Fruit fly (Drosophila melanogaster) whole organism, embryonic: Measurements from ENCODE around the gene CG9171.

Source experiments
- Asciz ChIP-seq: fragments of 200-800 bp; sonication (Bioruptor generic); optimal IDR thresholded peaks from 2 replicates; lab custom pipeline; 2017; ENCODE audit warnings: missing biosample characterization, mild to moderate bottlenecking, missing genetic modification characterization, missing genetic modification reagents
- Atf-2 ChIP-seq: fragments of 200-800 bp; sonication (Bioruptor generic); optimal IDR thresholded peaks from 2 replicates; lab custom pipeline; 2016; ENCODE audit warnings: missing biosample characterization, missing genetic modification characterization
- Atf3 ChIP-seq: fragments of 200-800 bp; sonication (Bioruptor generic); optimal IDR thresholded peaks from 3 replicates; lab custom pipeline; 2016; ENCODE audit warnings: missing biosample characterization, missing genetic modification characterization
- B-H1 ChIP-seq: fragments of 200-800 bp; sonication (Bioruptor generic); IDR thresholded peaks from 3 replicates; pipeline ENCODE4 v1.3.6; 2022; ENCODE audit warnings: missing biosample characterization, missing genetic modification characterization
- Blimp-1 ChIP-seq: fragments of 200-800 bp; sonication (Bioruptor generic); optimal IDR thresholded peaks from 3 replicates; lab custom pipeline; 2018; ENCODE audit warnings: missing biosample characterization, missing genetic modification characterization, mild to moderate bottlenecking, moderate library complexity, missing genetic modification reagents
- CG10462 ChIP-seq: fragments of 200-800 bp; sonication (Bioruptor generic); optimal IDR thresholded peaks from 2 replicates; lab custom pipeline; 2016; ENCODE audit warnings: missing biosample characterization, missing genetic modification characterization
- CG11085 ChIP-seq: fragments of 200-800 bp; sonication (Bioruptor generic); IDR thresholded peaks from 2 replicates; pipeline ENCODE4 v1.3.6; 2022; ENCODE audit warnings: missing biosample characterization, missing genetic modification characterization
- CG12236 ChIP-seq: fragments of 200-800 bp; sonication (Bioruptor generic); optimal IDR thresholded peaks from 2 replicates; lab custom pipeline; 2016; ENCODE audit warnings: missing biosample characterization, missing genetic modification characterization
- CG1233 ChIP-seq: fragments of 200-800 bp; sonication (Bioruptor generic); optimal IDR thresholded peaks from 4 replicates; lab custom pipeline; 2018; ENCODE audit warnings: missing biosample characterization, mild to moderate bottlenecking, missing genetic modification characterization
- CG13287 ChIP-seq: fragments of 200-800 bp; sonication (Bioruptor generic); IDR thresholded peaks from 2 replicates; pipeline ENCODE4 v1.3.6; 2022; ENCODE audit warnings: missing biosample characterization, missing genetic modification characterization; ENCODE audit not compliant: partially characterized antibody
- CG13894 ChIP-seq: fragments of 200-800 bp; sonication (Bioruptor generic); optimal IDR thresholded peaks from 3 replicates; lab custom pipeline; 2018; ENCODE audit warnings: missing biosample characterization, mild to moderate bottlenecking, missing genetic modification characterization, moderate library complexity
- CG17359 ChIP-seq: fragments of 200-800 bp; sonication (Bioruptor generic); optimal IDR thresholded peaks from 3 replicates; lab custom pipeline; 2018; ENCODE audit warnings: missing biosample characterization, mild to moderate bottlenecking, missing genetic modification characterization, moderate library complexity
- CG1832 ChIP-seq: fragments of 200-800 bp; sonication (Bioruptor generic); optimal IDR thresholded peaks from 2 replicates; lab custom pipeline; 2017; ENCODE audit warnings: missing biosample characterization, mild to moderate bottlenecking, missing genetic modification characterization, inconsistent platforms
- CG32767 ChIP-seq: fragments of 200-800 bp; sonication (Bioruptor generic); IDR thresholded peaks from 2 replicates; pipeline ENCODE4 v1.3.6; 2022; ENCODE audit warnings: missing biosample characterization, missing genetic modification characterization
- CG32772 ChIP-seq: fragments of 200-800 bp; sonication (Bioruptor generic); IDR thresholded peaks from 2 replicates; pipeline ENCODE4 v1.3.6; 2022; ENCODE audit warnings: missing biosample characterization, missing genetic modification characterization
- CG34224 ChIP-seq: fragments of 200-800 bp; sonication (Bioruptor generic); IDR thresholded peaks from 3 replicates; pipeline ENCODE4 v1.3.6; 2022; ENCODE audit warnings: missing biosample characterization, missing genetic modification characterization; ENCODE audit not compliant: partially characterized antibody
- CG3838 ChIP-seq: fragments of 200-800 bp; sonication (Bioruptor generic); optimal IDR thresholded peaks from 3 replicates; lab custom pipeline; 2016; ENCODE audit warnings: missing biosample characterization, missing genetic modification characterization
- CG43689 ChIP-seq: fragments of 200-800 bp; sonication (Bioruptor generic); IDR thresholded peaks from 2 replicates; pipeline ENCODE4 v1.3.6; 2022; ENCODE audit warnings: missing biosample characterization, missing genetic modification characterization
- CG4404 ChIP-seq: fragments of 200-800 bp; sonication (Bioruptor generic); IDR thresholded peaks from 2 replicates; pipeline ENCODE4 v1.3.6; 2022; ENCODE audit warnings: missing biosample characterization, missing genetic modification characterization
- CG5953 ChIP-seq: fragments of 200-800 bp; sonication (Bioruptor generic); IDR thresholded peaks from 2 replicates; pipeline ENCODE4 v1.3.6; 2022; ENCODE audit warnings: missing biosample characterization, missing genetic modification characterization
- CG7786 ChIP-seq: fragments of 200-800 bp; sonication (Bioruptor generic); optimal IDR thresholded peaks from 2 replicates; lab custom pipeline; 2016; ENCODE audit warnings: missing biosample characterization, missing genetic modification characterization
- CG8765 ChIP-seq: fragments of 200-800 bp; sonication (Bioruptor generic); IDR thresholded peaks from 2 replicates; pipeline ENCODE4 v1.3.6; 2022; ENCODE audit warnings: missing biosample characterization, missing genetic modification characterization
- D19B ChIP-seq: fragments of 200-800 bp; sonication (Bioruptor generic); optimal IDR thresholded peaks from 2 replicates; lab custom pipeline; 2017; ENCODE audit warnings: missing biosample characterization, mild to moderate bottlenecking, missing genetic modification characterization
- Deaf1 ChIP-seq: fragments of 200-800 bp; optimal IDR thresholded peaks from 3 replicates; lab custom pipeline; 2019; ENCODE audit warnings: missing biosample characterization, mild to moderate bottlenecking, missing genetic modification characterization, moderate library complexity
- Dek ChIP-seq: fragments of 200-800 bp; sonication (Bioruptor generic); optimal IDR thresholded peaks from 3 replicates; lab custom pipeline; 2019; ENCODE audit warnings: missing biosample characterization, mild to moderate bottlenecking, missing genetic modification characterization, moderate library complexity
- Drgx ChIP-seq: fragments of 200-800 bp; sonication (Bioruptor generic); IDR thresholded peaks from 2 replicates; pipeline ENCODE4 v1.3.6; 2022; ENCODE audit warnings: missing biosample characterization, missing genetic modification characterization
- Hand ChIP-seq: fragments of 200-800 bp; sonication (Bioruptor generic); optimal IDR thresholded peaks from 2 replicates; lab custom pipeline; 2017; ENCODE audit warnings: mild to moderate bottlenecking, missing biosample characterization, missing genetic modification reagents, missing genetic modification characterization
- Max ChIP-seq: fragments of 200-800 bp; sonication (Bioruptor generic); optimal IDR thresholded peaks from 2 replicates; lab custom pipeline; 2016; ENCODE audit warnings: missing biosample characterization, mild to moderate bottlenecking, missing genetic modification characterization
- Oli ChIP-seq: fragments of 200-800 bp; sonication (Bioruptor generic); optimal IDR thresholded peaks from 2 replicates; lab custom pipeline; 2018; ENCODE audit warnings: missing biosample characterization, mild to moderate bottlenecking, missing genetic modification characterization, moderate library complexity
- Pdp1 ChIP-seq, 2 experiments: fragments of 200-800 bp; sonication (Bioruptor generic); optimal IDR thresholded peaks; 3 replicates each; lab custom pipeline; 2016; ENCODE audit warnings: missing biosample characterization in 2 of 2, missing genetic modification characterization in 2 of 2, mild to moderate bottlenecking in 1 of 2, moderate library complexity in 1 of 2
- Sox100B ChIP-seq: fragments of 200-800 bp; sonication (Bioruptor generic); optimal IDR thresholded peaks from 3 replicates; lab custom pipeline; 2018; ENCODE audit warnings: missing biosample characterization, mild to moderate bottlenecking, missing genetic modification characterization
- Sry-β ChIP-seq: fragments of 200-800 bp; sonication (Bioruptor generic); optimal IDR thresholded peaks from 2 replicates; lab custom pipeline; 2018; ENCODE audit warnings: missing biosample characterization, mild to moderate bottlenecking, missing genetic modification characterization, moderate library complexity
- Vsx1 ChIP-seq: fragments of 200-800 bp; sonication (Bioruptor generic); optimal IDR thresholded peaks from 2 replicates; lab custom pipeline; 2017; ENCODE audit warnings: missing biosample characterization, mild to moderate bottlenecking, missing genetic modification characterization, missing genetic modification reagents
- amos ChIP-seq: fragments of 200-800 bp; sonication (Bioruptor generic); IDR thresholded peaks from 2 replicates; pipeline ENCODE4 v1.3.6; 2022; ENCODE audit warnings: missing biosample characterization, missing genetic modification characterization; ENCODE audit not compliant: partially characterized antibody
- corto ChIP-seq: fragments of 200-800 bp; sonication (Bioruptor generic); optimal IDR thresholded peaks from 2 replicates; lab custom pipeline; 2016; ENCODE audit warnings: missing biosample characterization, mild to moderate bottlenecking, missing genetic modification characterization, moderate library complexity
- fd102C ChIP-seq: fragments of 200-800 bp; sonication (Bioruptor generic); optimal IDR thresholded peaks from 2 replicates; lab custom pipeline; 2018; ENCODE audit warnings: missing biosample characterization, mild to moderate bottlenecking, missing genetic modification characterization, moderate library complexity
- fru ChIP-seq: fragments of >200 bp; optimal IDR thresholded peaks from 2 replicates; lab custom pipeline; 2017
- grn ChIP-seq: fragments of 200-800 bp; sonication (Bioruptor generic); optimal IDR thresholded peaks from 3 replicates; lab custom pipeline; 2017; ENCODE audit warnings: missing biosample characterization, missing genetic modification characterization
- hth ChIP-seq: fragments of >200 bp; optimal IDR thresholded peaks from 2 replicates; lab custom pipeline; 2017; ENCODE audit warnings: inconsistent platforms
- ken ChIP-seq: fragments of 200-800 bp; sonication (Bioruptor generic); IDR thresholded peaks from 3 replicates; pipeline ENCODE4 v1.3.6; 2022; ENCODE audit warnings: missing biosample characterization, missing genetic modification characterization
- klu ChIP-seq: fragments of 200-800 bp; sonication (Bioruptor generic); IDR thresholded peaks from 2 replicates; pipeline ENCODE4 v1.3.6; 2022; ENCODE audit warnings: missing biosample characterization, missing genetic modification characterization
- lbe ChIP-seq: fragments of 200-800 bp; sonication (Bioruptor generic); optimal IDR thresholded peaks from 2 replicates; lab custom pipeline; 2016; ENCODE audit warnings: missing biosample characterization, mild to moderate bottlenecking, missing genetic modification characterization
- mirr ChIP-seq: fragments of 200-800 bp; sonication (Bioruptor generic); optimal IDR thresholded peaks from 3 replicates; lab custom pipeline; 2018; ENCODE audit warnings: missing biosample characterization, mild to moderate bottlenecking, missing genetic modification characterization
- mld ChIP-seq: fragments of 200-800 bp; sonication (Bioruptor generic); IDR thresholded peaks from 3 replicates; pipeline ENCODE4 v1.3.6; 2022; ENCODE audit warnings: missing biosample characterization, missing genetic modification characterization; ENCODE audit not compliant: partially characterized antibody
- nmo ChIP-seq: fragments of 200-800 bp; sonication (Bioruptor generic); optimal IDR thresholded peaks from 2 replicates; lab custom pipeline; 2018; ENCODE audit warnings: missing biosample characterization, mild to moderate bottlenecking, missing genetic modification characterization, moderate library complexity
- otp ChIP-seq: fragments of 200-800 bp; sonication (Bioruptor generic); IDR thresholded peaks from 3 replicates; pipeline ENCODE4, ENCODE4 v1.3.6; 2022; ENCODE audit warnings: missing biosample characterization, missing genetic modification characterization
- ttk ChIP-seq: fragments of 200-800 bp; sonication (Bioruptor generic); IDR thresholded peaks from 2 replicates; pipeline ENCODE4 v2.1.2; 2022; ENCODE audit warnings: missing biosample characterization, missing genetic modification characterization
- zen2 ChIP-seq: fragments of 200-800 bp; sonication (Bioruptor generic); IDR thresholded peaks from 3 replicates; pipeline ENCODE4 v1.3.6; 2022; ENCODE audit warnings: missing biosample characterization, missing genetic modification characterization; ENCODE audit not compliant: partially characterized antibody

Gene CG9171

DNA sequence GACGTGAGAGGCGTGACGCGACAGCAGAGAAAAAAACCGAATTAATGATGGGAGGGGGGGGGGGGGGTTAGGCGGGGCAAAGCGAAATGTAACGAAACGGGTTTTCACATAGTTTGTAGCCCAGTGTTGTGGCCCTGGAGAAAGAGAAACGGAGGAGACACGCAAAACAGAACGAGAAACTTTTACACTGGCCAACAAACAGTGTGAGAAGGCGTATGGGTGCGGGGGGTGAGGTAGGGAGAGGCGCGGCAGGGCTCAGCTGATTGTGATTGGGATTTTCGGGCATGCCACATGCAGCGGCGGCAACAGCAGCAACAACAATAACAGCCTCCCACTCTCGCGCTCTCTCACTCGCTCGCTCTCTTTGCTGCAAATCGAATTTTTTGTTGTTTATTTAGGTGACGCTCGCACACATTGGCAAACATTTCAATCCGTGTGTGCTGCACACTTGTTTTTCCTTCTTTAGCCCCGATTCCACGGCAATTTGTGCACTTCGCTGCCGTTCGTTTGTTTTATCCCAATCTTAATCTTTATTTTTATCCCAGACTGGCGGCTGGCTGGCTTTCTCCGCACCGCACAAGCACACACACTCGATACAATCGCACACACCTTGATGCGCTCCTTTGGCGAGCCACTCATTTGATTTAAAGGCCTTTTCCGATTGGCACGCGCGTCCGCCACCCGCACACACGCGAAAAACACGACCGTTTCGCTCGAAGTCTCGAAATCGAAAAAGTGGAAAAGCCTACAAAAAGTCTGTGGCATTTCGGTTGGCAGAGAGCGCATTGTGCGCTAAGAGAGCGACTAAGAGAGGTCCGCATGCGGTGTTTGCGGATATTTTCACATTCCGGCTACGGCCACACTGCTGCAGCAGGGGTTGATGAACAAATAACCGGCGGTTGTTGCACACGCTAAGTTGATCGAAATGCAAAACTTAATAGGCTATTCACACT lies at the start of gene CG9171 (continued):
- TF ChIP-seq ttk (GFP tag; lab: Robert Waterston, UW) (no peak), Blimp-1 (GFP tag; lab: Kevin White, UChicago) (no peak), fd102C (no peak), CG7786 (no peak), zen2 (no peak), corto (no peak), otp (GFP tag; lab: Robert Waterston, UW) (0 out of 3 replicates have a peak, but pooled peaks have one; percentile 13), fru (no peak), CG13894 (peak; percentile 79), mld (0 out of 3 replicates have a peak, but pooled peaks have one; percentile 52), nmo (GFP tag; lab: Kevin White, UChicago) (peak; percentile 56), grn (GFP tag; lab: Kevin White, UChicago) (peak; percentile 51), CG32772 (GFP tag; lab: Robert Waterston, UW) (peak; percentile 57; the same call in 1 of the 2 replicates), Deaf1 (tag; lab: Kevin White, UChicago) (peak; percentile 54), CG10462 (GFP tag; lab: Kevin White, UChicago) (no peak), Atf3 (GFP tag; lab: Kevin White, UChicago) (no peak), Hand (GFP tag; lab: Kevin White, UChicago) (no peak), CG32767 (GFP tag; lab: Robert Waterston, UW) (no peak), CG12236 (GFP tag; lab: Kevin White, UChicago) (no peak), Vsx1 (GFP tag; lab: Kevin White, UChicago) (peak; percentile 24), ken (GFP tag; lab: Robert Waterston, UW) (peak; percentile 23; the same call in 2 of the 3 replicates), klu (GFP tag; lab: Robert Waterston, UW) (peak; percentile 17; the same call in 1 of the 2 replicates), Atf-2 (no peak), hth (lab: Kevin White, UChicago) (no peak), D19B (GFP tag; lab: Kevin White, UChicago) (no peak), lbe (GFP tag; lab: Kevin White, UChicago) (no peak), CG43689 (GFP tag; lab: Robert Waterston, UW) (no peak), Sox100B (GFP tag; lab: Kevin White, UChicago) (no peak), Drgx (peak; percentile 32; the same call in 1 of the 2 replicates), CG11085 (GFP tag; lab: Robert Waterston, UW) (no peak), CG13287 (peak; percentile 50), CG17359 (tag; lab: Kevin White, UChicago) (peak; percentile 50), Oli (tag; lab: Kevin White, UChicago) (no peak), CG8765 (GFP tag; lab: Robert Waterston, UW) (peak; percentile 50; the same call in 1 of the 2 replicates), B-H1 (GFP tag; lab: Robert Waterston, UW) (no peak), CG4404 (GFP tag; lab: Robert Waterston, UW) (no peak), CG1832 (GFP tag; lab: Kevin White, UChicago) (no peak), Pdp1 (GFP tag; optimal IDR thresholded peaks at IDR 0.05; lab: Kevin White, UChicago) (peak in 1 of 2 experiments; percentile 20), CG5953 (GFP tag; lab: Robert Waterston, UW) (peak; percentile 37; the same call in 1 of the 2 replicates), Asciz (no peak), CG1233 (GFP tag; lab: Kevin White, UChicago) (no peak), amos (GFP tag; lab: Robert Waterston, UW) (peak; percentile 52; the same call in 1 of the 2 replicates), Dek (tag; lab: Kevin White, UChicago) (peak; percentile 54), Sry-β (GFP tag; lab: Kevin White, UChicago) (peak; percentile 5), mirr (GFP tag; lab: Kevin White, UChicago) (peak; percentile 70), Max (GFP tag; lab: Kevin White, UChicago) (no peak), CG34224 (GFP tag; lab: Robert Waterston, UW) (no peak; the same call in 1 of the 3 replicates), CG3838 (GFP tag; lab: Kevin White, UChicago) (no peak)
